Worm (Caenorhabditis elegans) whole organism, L2 larva: ENCODE data around the gene C50B8.6.

Source experiments
- ceh-82 ChIP-seq: fragments of 150-350 bp; optimal IDR thresholded peaks from 2 replicates; lab custom pipeline; 2014; ENCODE audit warnings: missing biosample characterization, missing genetic modification characterization
- egl-27 ChIP-seq: sonication (generic microtip); optimal IDR thresholded peaks from 3 replicates; lab custom pipeline; 2017; ENCODE audit warnings: missing biosample characterization, missing genetic modification reagents, missing genetic modification characterization
- elt-1 ChIP-seq: fragments of 150-350 bp; optimal IDR thresholded peaks from 2 replicates; lab custom pipeline; 2014; ENCODE audit warnings: missing biosample characterization, missing genetic modification characterization
- elt-3 ChIP-seq: sonication (generic microtip); optimal IDR thresholded peaks from 2 replicates; lab custom pipeline; 2017; ENCODE audit warnings: missing biosample characterization, missing genetic modification characterization
- lin-13 ChIP-seq: fragments of 150-350 bp; optimal IDR thresholded peaks from 2 replicates; lab custom pipeline; 2014; ENCODE audit warnings: missing biosample characterization, missing genetic modification reagents, missing genetic modification characterization
- lsy-2 ChIP-seq, 2 experiments: fragments of 150-350 bp in 1 of 2; sonication (generic microtip) in 1 of 2; optimal IDR thresholded peaks; 2 replicates each; lab custom pipeline; 2014 to 2017; ENCODE audit warnings: missing biosample characterization in 2 of 2, missing genetic modification characterization in 2 of 2
- nhr-12 ChIP-seq: fragments of 150-350 bp; optimal IDR thresholded peaks from 2 replicates; lab custom pipeline; 2014; ENCODE audit warnings: missing biosample characterization, missing genetic modification characterization
- nhr-129 ChIP-seq: fragments of 150-350 bp; optimal IDR thresholded peaks from 2 replicates; lab custom pipeline; 2014; ENCODE audit warnings: missing biosample characterization, missing genetic modification characterization
- nhr-21 ChIP-seq: fragments of 150-350 bp; optimal IDR thresholded peaks from 2 replicates; lab custom pipeline; 2014; ENCODE audit warnings: missing biosample characterization, missing genetic modification characterization
- nhr-25 ChIP-seq: fragments of 150-350 bp; sonication (generic microtip); optimal IDR thresholded peaks from 3 replicates; lab custom pipeline; 2014; ENCODE audit warnings: missing biosample characterization, missing genetic modification characterization
- skn-1 ChIP-seq: sonication (generic microtip); optimal IDR thresholded peaks from 2 replicates; lab custom pipeline; 2017; ENCODE audit warnings: missing biosample characterization, missing genetic modification characterization
- unc-62 ChIP-seq: fragments of 150-350 bp; optimal IDR thresholded peaks from 2 replicates; lab custom pipeline; 2014; ENCODE audit warnings: missing biosample characterization, missing genetic modification reagents, missing genetic modification characterization
- zag-1 ChIP-seq: fragments of 150-350 bp; optimal IDR thresholded peaks from 2 replicates; lab custom pipeline; 2014; ENCODE audit warnings: missing biosample characterization, missing genetic modification characterization
- ztf-11 ChIP-seq: sonication (generic microtip); optimal IDR thresholded peaks from 2 replicates; lab custom pipeline; 2017; ENCODE audit warnings: missing biosample characterization, missing genetic modification characterization

DNA sequence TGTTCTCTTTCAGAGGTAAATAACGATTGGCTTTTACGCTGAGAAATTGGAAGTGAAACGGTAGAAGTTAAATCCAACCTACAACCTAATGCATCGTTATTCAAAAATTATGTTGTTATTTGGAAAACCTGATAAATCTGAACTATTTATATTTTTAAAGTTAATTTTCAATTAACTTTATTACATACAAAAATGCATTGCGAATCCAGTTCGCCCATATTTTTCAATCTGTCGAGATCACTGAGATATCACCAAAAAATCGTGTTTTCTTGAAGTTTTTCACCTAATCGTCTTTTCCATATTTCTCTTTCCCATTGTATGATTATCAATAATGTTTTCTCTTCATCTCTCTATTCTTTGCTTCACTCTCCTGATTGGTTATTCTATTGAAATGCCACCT lies 41.9 kb downstream of the C50B8.6 start, which contains the start of gene F53F4.15:
- TF ChIP-seq egl-27 (tag; lab: Kevin White, UChicago): no peak
- no peak for TF ChIP-seq nhr-25 (tag; lab: Kevin White, UChicago)
- TF ChIP-seq ztf-11 (tag; lab: Kevin White, UChicago): no peak
- no peak for TF ChIP-seq nhr-129
- TF ChIP-seq lin-13 (GFP tag; lab: Kevin White, UChicago): no peak
- TF ChIP-seq unc-62 (GFP tag; lab: Kevin White, UChicago): no peak
- no peak for TF ChIP-seq zag-1
- no peak for TF ChIP-seq lsy-2 (tag; optimal IDR thresholded peaks at IDR 0.05; lab: Kevin White, UChicago)
- TF ChIP-seq skn-1 (tag; lab: Kevin White, UChicago): no peak
- no peak for TF ChIP-seq nhr-21 (tag; lab: Kevin White, UChicago)
- TF ChIP-seq elt-3: no peak
- TF ChIP-seq nhr-12 (tag; lab: Kevin White, UChicago): no peak
- no peak for TF ChIP-seq ceh-82
- TF ChIP-seq elt-1 (tag; lab: Kevin White, UChicago): no peak
